Worm (Caenorhabditis elegans) whole organism, young adult: ENCODE results near the gene ubxn-5.

Source experiments
- Y95B8A.8 ChIP-seq: fragments of 200-800 bp; sonication (Bioruptor generic); IDR thresholded peaks from 2 replicates; pipeline ENCODE4 v1.3.6; 2022; ENCODE audit warnings: missing genetic modification reagents, missing genetic modification characterization, missing compliant biosample characterization
- hmg-20 ChIP-seq: fragments of 200-800 bp; sonication (Bioruptor generic); IDR thresholded peaks from 2 replicates; pipeline ENCODE4 v1.3.6; 2022; ENCODE audit warnings: missing genetic modification reagents, missing genetic modification characterization, missing compliant biosample characterization
- hsf-1 ChIP-seq: fragments of 200-800 bp; sonication (Bioruptor generic); IDR thresholded peaks from 2 replicates; pipeline ENCODE4 v1.3.6; 2022; ENCODE audit warnings: missing genetic modification reagents, missing genetic modification characterization, missing compliant biosample characterization
- nhr-90 ChIP-seq: sonication (generic microtip); optimal IDR thresholded peaks from 2 replicates; lab custom pipeline; 2016; ENCODE audit warnings: missing genotype, mild to moderate bottlenecking, missing genetic modification characterization, missing compliant biosample characterization
- rpc-1 ChIP-seq, 2 experiments: fragments of 150-350 bp in 1 of 2; sonication (generic microtip) in 1 of 2; optimal IDR thresholded peaks; 2 replicates each; lab custom pipeline; 2014 to 2018; ENCODE audit warnings: missing biosample characterization in 1 of 2, missing genetic modification characterization in 1 of 2, missing genetic modification reagents in 1 of 2, missing genotype in 1 of 2
- ztf-28 ChIP-seq: fragments of 200-800 bp; sonication (Bioruptor generic); IDR thresholded peaks from 2 replicates; pipeline ENCODE4 v1.3.6; 2022; ENCODE audit warnings: missing genetic modification reagents, missing genetic modification characterization, missing compliant biosample characterization

DNA sequence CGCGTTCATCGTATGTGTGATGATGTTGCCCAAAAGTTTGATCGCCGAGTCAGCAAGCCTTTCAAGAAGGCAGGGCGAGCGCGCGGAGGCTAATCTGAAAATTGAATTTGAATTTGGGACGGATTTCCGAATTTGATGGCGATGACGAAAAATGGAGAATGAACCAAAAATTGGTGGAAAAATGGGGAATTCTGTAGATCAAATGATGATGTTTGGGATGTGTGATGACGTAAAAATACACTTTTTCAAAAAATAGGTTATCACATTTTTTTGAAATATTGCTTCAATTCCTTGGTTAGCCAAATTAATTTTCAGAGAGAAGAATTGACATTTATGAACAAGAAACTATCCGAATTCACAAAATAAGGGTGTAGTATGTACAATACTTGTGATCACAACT, 45.3 kb upstream of the ubxn-5 start, which contains the start of gene ZK971.1:
- TF ChIP-seq hmg-20 (GFP tag; lab: Robert Waterston, UW) (no peak), nhr-90 (tag; lab: Kevin White, UChicago) (no peak), hsf-1 (GFP tag; lab: Robert Waterston, UW) (no peak), Y95B8A.8 (GFP tag; lab: Robert Waterston, UW) (no peak), ztf-28 (no peak), rpc-1 (optimal IDR thresholded peaks at IDR 0.05; lab: Kevin White, UChicago) (no peak), rpc-1 (tag; optimal IDR thresholded peaks at IDR 0.05; lab: Kevin White, UChicago) (no peak)
